Fruit fly (Drosophila melanogaster) whole organism, embryonic: ENCODE data around the gene Tsp29Fb.
A peak's percentile ranks its signal among the peaks of the same experiment; 100 is the strongest.

Source experiments
- BtbVII ChIP-seq: fragments of 200-800 bp; sonication (Bioruptor generic); optimal IDR thresholded peaks from 3 replicates; lab custom pipeline; 2017; ENCODE audit warnings: missing biosample characterization, mild to moderate bottlenecking, missing genetic modification characterization
- CG11504 ChIP-seq: fragments of 200-800 bp; sonication (Bioruptor generic); optimal IDR thresholded peaks from 3 replicates; lab custom pipeline; 2019; ENCODE audit warnings: missing biosample characterization, mild to moderate bottlenecking, missing genetic modification characterization, moderate library complexity
- CG12155 ChIP-seq: fragments of 200-800 bp; sonication (Bioruptor generic); optimal IDR thresholded peaks from 3 replicates; lab custom pipeline; 2016; ENCODE audit warnings: missing biosample characterization, missing genetic modification characterization
- CG14050 ChIP-seq: fragments of 200-800 bp; sonication (Bioruptor generic); IDR thresholded peaks from 3 replicates; pipeline ENCODE4 v1.3.6; 2022; ENCODE audit warnings: missing biosample characterization, missing genetic modification characterization
- CG14710 ChIP-seq: fragments of 200-800 bp; sonication (Bioruptor generic); optimal IDR thresholded peaks from 3 replicates; lab custom pipeline; 2019; ENCODE audit warnings: missing biosample characterization, mild to moderate bottlenecking, missing genetic modification characterization, moderate library complexity
- CG15269 ChIP-seq: fragments of 200-800 bp; sonication (Bioruptor generic); optimal IDR thresholded peaks from 2 replicates; lab custom pipeline; 2018; ENCODE audit warnings: missing biosample characterization, mild to moderate bottlenecking, missing genetic modification characterization, moderate library complexity
- CG17568 ChIP-seq: fragments of 200-800 bp; sonication (Bioruptor generic); optimal IDR thresholded peaks from 2 replicates; lab custom pipeline; 2018; ENCODE audit warnings: missing biosample characterization, mild to moderate bottlenecking, missing genetic modification characterization, moderate library complexity
- CG18619 ChIP-seq: fragments of 200-800 bp; sonication (Bioruptor generic); optimal IDR thresholded peaks from 3 replicates; lab custom pipeline; 2017; ENCODE audit warnings: missing biosample characterization, mild to moderate bottlenecking, missing genetic modification characterization
- CG2678 ChIP-seq: fragments of 200-800 bp; sonication (Bioruptor generic); optimal IDR thresholded peaks from 3 replicates; lab custom pipeline; 2019; ENCODE audit warnings: missing biosample characterization, mild to moderate bottlenecking, missing genetic modification characterization, moderate library complexity
- CG34422 ChIP-seq: fragments of 200-800 bp; sonication (Bioruptor generic); IDR thresholded peaks from 3 replicates; pipeline ENCODE4 v1.3.6; 2022; ENCODE audit warnings: missing biosample characterization, missing genetic modification characterization
- CG43689 ChIP-seq: fragments of 200-800 bp; sonication (Bioruptor generic); IDR thresholded peaks from 2 replicates; pipeline ENCODE4 v1.3.6; 2022; ENCODE audit warnings: missing biosample characterization, missing genetic modification characterization
- CG6654 ChIP-seq: fragments of 200-800 bp; sonication (Bioruptor generic); optimal IDR thresholded peaks from 2 replicates; lab custom pipeline; 2017; ENCODE audit warnings: missing biosample characterization, mild to moderate bottlenecking, missing genetic modification characterization
- CG7556 ChIP-seq: fragments of 200-800 bp; sonication (Bioruptor generic); optimal IDR thresholded peaks from 2 replicates; lab custom pipeline; 2017; ENCODE audit warnings: missing biosample characterization, mild to moderate bottlenecking, missing genetic modification characterization
- CoRest ChIP-seq: fragments of 200-800 bp; sonication (Bioruptor generic); optimal IDR thresholded peaks from 3 replicates; lab custom pipeline; 2018; ENCODE audit warnings: missing biosample characterization, mild to moderate bottlenecking, missing genetic modification characterization, moderate library complexity
- Drgx ChIP-seq: fragments of 200-800 bp; sonication (Bioruptor generic); IDR thresholded peaks from 2 replicates; pipeline ENCODE4 v1.3.6; 2022; ENCODE audit warnings: missing biosample characterization, missing genetic modification characterization
- Eip74EF ChIP-seq, 2 experiments: fragments of 200-800 bp in 1 of 2; fragments of >200 bp in 1 of 2; sonication (Bioruptor generic) in 1 of 2; optimal IDR thresholded peaks; 2 replicates each; lab custom pipeline; 2017 to 2019; ENCODE audit warnings: missing biosample characterization in 2 of 2, missing genetic modification characterization in 2 of 2, mild to moderate bottlenecking in 1 of 2, moderate library complexity in 1 of 2
- HLH4C ChIP-seq: fragments of 200-800 bp; sonication (Bioruptor generic); IDR thresholded peaks from 3 replicates; pipeline ENCODE4 v1.3.6; 2022; ENCODE audit warnings: missing biosample characterization, missing genetic modification characterization; ENCODE audit not compliant: partially characterized antibody
- HLH54F ChIP-seq: fragments of 200-800 bp; sonication (Bioruptor generic); optimal IDR thresholded peaks from 3 replicates; lab custom pipeline; 2016; ENCODE audit warnings: missing biosample characterization, missing genetic modification characterization
- Meics ChIP-seq: fragments of 200-800 bp; sonication (Bioruptor generic); optimal IDR thresholded peaks from 2 replicates; lab custom pipeline; 2017; ENCODE audit warnings: missing biosample characterization, mild to moderate bottlenecking, missing genetic modification characterization
- Pdp1 ChIP-seq, 2 experiments: fragments of 200-800 bp; sonication (Bioruptor generic); optimal IDR thresholded peaks; 3 replicates each; lab custom pipeline; 2016; ENCODE audit warnings: missing biosample characterization in 2 of 2, missing genetic modification characterization in 2 of 2, mild to moderate bottlenecking in 1 of 2, moderate library complexity in 1 of 2
- Sox102F ChIP-seq: fragments of 200-800 bp; sonication (Bioruptor generic); optimal IDR thresholded peaks from 2 replicates; lab custom pipeline; 2018; ENCODE audit warnings: missing biosample characterization, mild to moderate bottlenecking, missing genetic modification characterization, moderate library complexity
- Sry-δ ChIP-seq: fragments of 200-800 bp; sonication (Bioruptor generic); optimal IDR thresholded peaks from 2 replicates; lab custom pipeline; 2016; ENCODE audit warnings: missing biosample characterization, missing genetic modification characterization
- Ssrp ChIP-seq: fragments of 200-800 bp; sonication (Bioruptor generic); optimal IDR thresholded peaks from 2 replicates; lab custom pipeline; 2018; ENCODE audit warnings: missing biosample characterization, mild to moderate bottlenecking, missing genetic modification characterization, moderate library complexity
- Vsx1 ChIP-seq: fragments of 200-800 bp; sonication (Bioruptor generic); optimal IDR thresholded peaks from 2 replicates; lab custom pipeline; 2017; ENCODE audit warnings: missing biosample characterization, mild to moderate bottlenecking, missing genetic modification characterization, missing genetic modification reagents
- ab ChIP-seq: fragments of 200-800 bp; sonication (Bioruptor generic); optimal IDR thresholded peaks from 2 replicates; lab custom pipeline; 2016; ENCODE audit warnings: missing biosample characterization, missing genetic modification characterization
- ash1 ChIP-seq: fragments of 200-800 bp; sonication (Bioruptor generic); optimal IDR thresholded peaks from 2 replicates; lab custom pipeline; 2018; ENCODE audit warnings: missing biosample characterization, mild to moderate bottlenecking, missing genetic modification characterization
- br ChIP-seq: fragments of >200 bp; optimal IDR thresholded peaks from 2 replicates; lab custom pipeline; 2017
- cas ChIP-seq: fragments of 200-800 bp; sonication (Bioruptor generic); IDR thresholded peaks from 2 replicates; pipeline ENCODE4 v1.3.6; 2022; ENCODE audit warnings: missing biosample characterization, missing genetic modification characterization
- ci ChIP-seq: fragments of 200-800 bp; sonication (Bioruptor generic); IDR thresholded peaks from 3 replicates; pipeline ENCODE4 v1.3.6; 2022; ENCODE audit warnings: missing biosample characterization, missing genetic modification characterization
- cwo ChIP-seq: fragments of 200-800 bp; sonication (Bioruptor generic); optimal IDR thresholded peaks from 3 replicates; lab custom pipeline; 2017; ENCODE audit warnings: missing biosample characterization, missing genetic modification characterization, mild to moderate bottlenecking, moderate library complexity, missing genetic modification reagents
- danr ChIP-seq: fragments of 200-800 bp; sonication (Bioruptor generic); IDR thresholded peaks from 2 replicates; pipeline ENCODE4 v1.3.6; 2022; ENCODE audit warnings: missing biosample characterization, missing genetic modification characterization
- fd64A ChIP-seq: fragments of 200-800 bp; sonication (Bioruptor generic); optimal IDR thresholded peaks from 3 replicates; lab custom pipeline; 2018; ENCODE audit warnings: missing biosample characterization, mild to moderate bottlenecking, missing genetic modification characterization
- gem ChIP-seq: fragments of 200-800 bp; sonication (Bioruptor generic); optimal IDR thresholded peaks from 2 replicates; lab custom pipeline; 2019; ENCODE audit warnings: missing biosample characterization, mild to moderate bottlenecking, missing genetic modification characterization, moderate library complexity
- kah ChIP-seq: fragments of 200-800 bp; sonication (Bioruptor generic); optimal IDR thresholded peaks from 2 replicates; lab custom pipeline; 2018; ENCODE audit warnings: missing biosample characterization, mild to moderate bottlenecking, missing genetic modification characterization
- lbe ChIP-seq: fragments of 200-800 bp; sonication (Bioruptor generic); optimal IDR thresholded peaks from 2 replicates; lab custom pipeline; 2016; ENCODE audit warnings: missing biosample characterization, mild to moderate bottlenecking, missing genetic modification characterization
- lilli ChIP-seq: fragments of 200-800 bp; sonication (Bioruptor generic); optimal IDR thresholded peaks from 3 replicates; lab custom pipeline; 2016; ENCODE audit warnings: missing biosample characterization, missing genetic modification characterization
- lola ChIP-seq, 3 experiments: fragments of >200 bp in 2 of 3; fragments of 200-800 bp in 1 of 3; sonication (Bioruptor generic) in 1 of 3; optimal IDR thresholded peaks; 2 replicates each; lab custom pipeline; 2017 to 2019; ENCODE audit warnings: missing biosample characterization in 3 of 3, missing genetic modification characterization in 3 of 3, mild to moderate bottlenecking in 1 of 3, moderate library complexity in 1 of 3
- mam ChIP-seq: fragments of 200-800 bp; sonication (Bioruptor generic); optimal IDR thresholded peaks from 3 replicates; lab custom pipeline; 2016; ENCODE audit warnings: missing biosample characterization, missing genetic modification characterization
- mld ChIP-seq: fragments of 200-800 bp; sonication (Bioruptor generic); IDR thresholded peaks from 3 replicates; pipeline ENCODE4 v1.3.6; 2022; ENCODE audit warnings: missing biosample characterization, missing genetic modification characterization; ENCODE audit not compliant: partially characterized antibody
- otp ChIP-seq: fragments of 200-800 bp; sonication (Bioruptor generic); IDR thresholded peaks from 3 replicates; pipeline ENCODE4, ENCODE4 v1.3.6; 2022; ENCODE audit warnings: missing biosample characterization, missing genetic modification characterization
- pb ChIP-seq: fragments of 200-800 bp; sonication (Bioruptor generic); optimal IDR thresholded peaks from 3 replicates; lab custom pipeline; 2016; ENCODE audit warnings: missing biosample characterization, missing genetic modification characterization
- salm ChIP-seq: fragments of 200-800 bp; sonication (Bioruptor generic); optimal IDR thresholded peaks from 2 replicates; lab custom pipeline; 2018; ENCODE audit warnings: missing biosample characterization, mild to moderate bottlenecking, missing genetic modification characterization
- sd ChIP-seq: fragments of 200-800 bp; sonication (Bioruptor generic); optimal IDR thresholded peaks from 3 replicates; lab custom pipeline; 2018; ENCODE audit warnings: missing biosample characterization, mild to moderate bottlenecking, missing genetic modification characterization, moderate library complexity
- sens ChIP-seq: fragments of 200-800 bp; sonication (Bioruptor generic); peaks from one replicate; lab custom pipeline; 2016; ENCODE audit warnings: missing biosample characterization, missing genetic modification characterization
- shn ChIP-seq: fragments of 200-800 bp; sonication (Bioruptor generic); optimal IDR thresholded peaks from 3 replicates; lab custom pipeline; 2016; ENCODE audit warnings: missing biosample characterization, missing genetic modification characterization
- sisA ChIP-seq: fragments of 200-800 bp; sonication (Bioruptor generic); IDR thresholded peaks from 2 replicates; pipeline ENCODE4 v1.3.6; 2022; ENCODE audit warnings: missing biosample characterization, missing genetic modification characterization
- tx ChIP-seq: fragments of 200-800 bp; sonication (Bioruptor generic); optimal IDR thresholded peaks from 2 replicates; lab custom pipeline; 2016; ENCODE audit warnings: missing biosample characterization, missing genetic modification characterization
- zfh1 ChIP-seq: fragments of 200-800 bp; sonication (Bioruptor generic); IDR thresholded peaks from 3 replicates; pipeline ENCODE4 v1.3.6; 2022; ENCODE audit warnings: missing biosample characterization, missing genetic modification characterization
- zfh2 ChIP-seq: fragments of 200-800 bp; sonication (Bioruptor generic); optimal IDR thresholded peaks from 2 replicates; lab custom pipeline; 2016; ENCODE audit warnings: missing biosample characterization, missing genetic modification characterization

Tsp29Fb gene

DNA sequence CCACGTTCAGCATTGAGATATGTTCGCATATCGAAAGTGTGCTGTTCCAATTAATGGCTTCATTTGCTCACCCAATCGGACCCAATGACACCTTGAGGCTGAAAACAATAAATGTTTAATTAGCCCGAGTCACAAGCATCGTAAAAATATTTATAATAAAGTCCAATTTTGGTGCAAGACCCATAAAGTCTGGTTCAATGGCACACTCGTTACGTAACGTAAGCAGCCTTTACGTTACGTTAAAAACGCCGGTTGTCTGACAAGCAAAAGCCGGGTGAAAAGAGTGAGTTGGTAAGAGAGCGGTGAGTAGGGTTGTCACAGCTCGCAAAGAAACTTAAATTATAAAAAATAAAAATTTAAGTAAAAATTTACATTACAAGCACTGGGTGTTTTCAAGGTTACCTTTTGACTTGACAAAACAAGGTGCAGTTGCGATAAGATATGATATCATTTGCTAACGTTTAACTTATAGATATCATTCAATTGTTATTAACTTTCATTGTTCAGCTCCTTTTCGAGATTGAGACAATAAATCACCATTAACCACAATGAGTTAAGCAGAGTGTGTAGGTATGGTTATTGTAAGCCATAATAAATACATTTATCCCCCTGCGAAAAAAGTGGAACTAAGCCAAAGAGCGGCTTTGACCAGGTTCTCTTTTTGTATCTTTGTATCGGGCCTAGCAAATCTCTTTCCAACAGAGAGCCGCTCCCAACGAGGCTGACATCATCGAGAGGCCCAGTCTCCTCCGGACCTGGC lies 39.1 kb upstream of the Tsp29Fb start (continued):
- TF ChIP-seq Vsx1 (GFP tag; lab: Kevin White, UChicago) (no peak), CG12155 (GFP tag; lab: Kevin White, UChicago) (peak; percentile 28), tx (GFP tag; lab: Kevin White, UChicago) (no peak), mld (GFP tag; lab: Robert Waterston, UW) (no peak), zfh1 (GFP tag; lab: Robert Waterston, UW) (no peak), CG18619 (peak; percentile 17), Meics (GFP tag; lab: Kevin White, UChicago) (peak; percentile 69), sens (GFP tag; lab: Kevin White, UChicago) (peak; percentile 80), cas (GFP tag; lab: Robert Waterston, UW) (no peak), Sox102F (GFP tag; lab: Kevin White, UChicago) (peak; percentile 52), mam (GFP tag; lab: Kevin White, UChicago) (no peak), Eip74EF (GFP tag; optimal IDR thresholded peaks at IDR 0.05; lab: Kevin White, UChicago) (peak in 1 of 2 experiments; percentile 30), HLH54F (GFP tag; lab: Kevin White, UChicago) (peak; percentile 2), CG17568 (GFP tag; lab: Kevin White, UChicago) (peak; percentile 42), kah (GFP tag; lab: Kevin White, UChicago) (no peak), lbe (GFP tag; lab: Kevin White, UChicago) (peak; percentile 54), gem (tag; lab: Kevin White, UChicago) (peak; percentile 78), BtbVII (GFP tag; lab: Kevin White, UChicago) (peak; percentile 43), cwo (peak; percentile 33), ab (GFP tag; lab: Kevin White, UChicago) (no peak), Ssrp (tag; lab: Kevin White, UChicago) (peak; percentile 52), HLH4C (GFP tag; lab: Robert Waterston, UW) (no peak), fd64A (GFP tag; lab: Kevin White, UChicago) (no peak), br (lab: Kevin White, UChicago) (no peak), lilli (GFP tag; lab: Kevin White, UChicago) (peak; percentile 38), pb (GFP tag; lab: Kevin White, UChicago) (no peak), otp (GFP tag; lab: Robert Waterston, UW) (no peak), Pdp1 (GFP tag; optimal IDR thresholded peaks at IDR 0.05; lab: Kevin White, UChicago) (peak in 1 of 2 experiments; percentile 76), CG2678 (peak; percentile 79), CG43689 (GFP tag; lab: Robert Waterston, UW) (no peak), lola (GFP tag; optimal IDR thresholded peaks at IDR 0.05; lab: Kevin White, UChicago) (peak in 1 of 3 experiments; percentile 36), sd (no peak), CG14710 (peak; percentile 29), CG15269 (tag; lab: Kevin White, UChicago) (peak; percentile 40), zfh2 (GFP tag; lab: Kevin White, UChicago) (peak; percentile 33), salm (tag; lab: Kevin White, UChicago) (peak; percentile 12), shn (GFP tag; lab: Kevin White, UChicago) (no peak), CG14050 (GFP tag; lab: Robert Waterston, UW) (no peak), CoRest (tag; lab: Kevin White, UChicago) (peak; percentile 65), Drgx (peak; percentile 60; the same call in 1 of the 2 replicates), CG7556 (GFP tag; lab: Kevin White, UChicago) (peak; percentile 51), CG34422 (GFP tag; lab: Robert Waterston, UW) (peak; percentile 22; the same call in 1 of the 3 replicates), ash1 (GFP tag; lab: Kevin White, UChicago) (no peak), sisA (no peak), danr (no peak), Sry-δ (GFP tag; lab: Kevin White, UChicago) (no peak), ci (GFP tag; lab: Robert Waterston, UW) (peak; percentile 44; the same call in 1 of the 3 replicates), CG6654 (GFP tag; lab: Kevin White, UChicago) (peak; percentile 12), CG11504 (tag; lab: Kevin White, UChicago) (peak; percentile 70)
